Fruit fly (Drosophila melanogaster) whole organism: ENCODE data around the gene to.
A peak's percentile ranks its signal among the peaks of the same experiment; 100 is the strongest.

ENCODE experiments used
- CG8478 ChIP-seq: fragments of >200 bp; optimal IDR thresholded peaks from 2 replicates; lab custom pipeline; 2018; ENCODE audit warnings: inconsistent platforms
- Dll ChIP-seq: fragments of >200 bp; optimal IDR thresholded peaks from 2 replicates; lab custom pipeline; 2017
- EcR ChIP-seq, 2 experiments: fragments of >200 bp; optimal IDR thresholded peaks; 2 replicates each; lab custom pipeline; 2017; ENCODE audit warnings: missing biosample characterization in 2 of 2, missing genetic modification characterization in 2 of 2, missing genetic modification reagents in 2 of 2
- pan ChIP-seq: fragments of >200 bp; optimal IDR thresholded peaks from 2 replicates; lab custom pipeline; 2017
- psq ChIP-seq: fragments of >200 bp; optimal IDR thresholded peaks from 2 replicates; lab custom pipeline; 2017
- usp ChIP-seq: fragments of >200 bp; optimal IDR thresholded peaks from 2 replicates; lab custom pipeline; 2017; ENCODE audit warnings: missing biosample characterization, missing genetic modification characterization, mixed read lengths

Gene to

dm6 chr3R:25239880-25240279 is at the start of gene to:
Gene to (plus strand): TSS chr3R:25240180.
- TF ChIP-seq pan (lab: Kevin White, UChicago) (no peak), CG8478 (lab: Kevin White, UChicago) (no peak), Dll (lab: Kevin White, UChicago) (no peak), psq (no peak), usp (GFP tag; lab: Kevin White, UChicago) (no peak), EcR (GFP tag; optimal IDR thresholded peaks at IDR 0.05; lab: Kevin White, UChicago) (no peak)

- TF ChIP-seq Dll (lab: Kevin White, UChicago), result no peak
- TF ChIP-seq CG8478 (lab: Kevin White, UChicago), result no peak
- no peak for TF ChIP-seq psq
- no peak for TF ChIP-seq pan (lab: Kevin White, UChicago)
- TF ChIP-seq usp (GFP tag; lab: Kevin White, UChicago), result no peak
- no peak for TF ChIP-seq EcR (GFP tag; optimal IDR thresholded peaks at IDR 0.05; lab: Kevin White, UChicago)
Measured at dm6 chr3R:25193726-25194204, 46.2 kb upstream of the to start, which contains the start of gene lobo. Gene lobo (minus strand): TSS chr3R:25193776.

dm6 chr3R:25194723-25195577 is 45.0 kb upstream of the to start, which contains the start of gene CG13653:
Gene CG13653 (plus strand): TSS chr3R:25195527.
- TF ChIP-seq EcR (GFP tag; optimal IDR thresholded peaks at IDR 0.05; lab: Kevin White, UChicago) (no peak), usp (GFP tag; lab: Kevin White, UChicago) (no peak), psq (no peak), CG8478 (lab: Kevin White, UChicago) (no peak), Dll (lab: Kevin White, UChicago) (no peak)

- no peak for TF ChIP-seq Dll (lab: Kevin White, UChicago)
- TF ChIP-seq pan (lab: Kevin White, UChicago), result no peak
- TF ChIP-seq psq, result no peak
- TF ChIP-seq CG8478 (lab: Kevin White, UChicago), result no peak
- TF ChIP-seq EcR (GFP tag; optimal IDR thresholded peaks at IDR 0.05; lab: Kevin White, UChicago), result no peak
- no peak for TF ChIP-seq usp (GFP tag; lab: Kevin White, UChicago)
Measured at dm6 chr3R:25199321-25199868, 40.6 kb upstream of the to start, which contains the start of gene CG13654. Gene CG13654 (plus strand): TSS chr3R:25199818.

- TF ChIP-seq EcR (GFP tag; optimal IDR thresholded peaks at IDR 0.05; lab: Kevin White, UChicago), result peak in 1 of 2 experiments; percentile 52
- TF ChIP-seq Dll (lab: Kevin White, UChicago), result no peak
Measured at dm6 chr3R:25205413-25205977, 34.5 kb upstream of the to start.

dm6 chr3R:25207405-25208003 is 32.5 kb upstream of the to start:
- no peak for TF ChIP-seq pan (lab: Kevin White, UChicago)
- TF ChIP-seq CG8478 (lab: Kevin White, UChicago), result no peak
- TF ChIP-seq psq, result no peak
- TF ChIP-seq usp (GFP tag; lab: Kevin White, UChicago), result no peak
- TF ChIP-seq Dll (lab: Kevin White, UChicago), result no peak
- TF ChIP-seq EcR (GFP tag; optimal IDR thresholded peaks at IDR 0.05; lab: Kevin White, UChicago), result no peak

dm6 chr3R:25208042-25208766 is 31.8 kb upstream of the to start, which contains the start of gene Cad96Ca:
Gene Cad96Ca (minus strand): TSS chr3R:25208283.
- TF ChIP-seq EcR (GFP tag; optimal IDR thresholded peaks at IDR 0.05; lab: Kevin White, UChicago) (no peak), CG8478 (lab: Kevin White, UChicago) (no peak), pan (lab: Kevin White, UChicago) (no peak), usp (GFP tag; lab: Kevin White, UChicago) (no peak), psq (no peak), Dll (lab: Kevin White, UChicago) (no peak)

dm6 chr3R:25208767-25209075 is 31.3 kb upstream of the to start:
- no peak for TF ChIP-seq psq
- TF ChIP-seq usp (GFP tag; lab: Kevin White, UChicago), result no peak
- TF ChIP-seq EcR (GFP tag; optimal IDR thresholded peaks at IDR 0.05; lab: Kevin White, UChicago), result no peak
- no peak for TF ChIP-seq CG8478 (lab: Kevin White, UChicago)
- TF ChIP-seq pan (lab: Kevin White, UChicago), result no peak
- TF ChIP-seq Dll (lab: Kevin White, UChicago), result no peak

- TF ChIP-seq usp (GFP tag; lab: Kevin White, UChicago), result no peak
- no peak for TF ChIP-seq pan (lab: Kevin White, UChicago)
- TF ChIP-seq Dll (lab: Kevin White, UChicago), result no peak
- no peak for TF ChIP-seq psq
- TF ChIP-seq CG8478 (lab: Kevin White, UChicago), result no peak
- no peak for TF ChIP-seq EcR (GFP tag; optimal IDR thresholded peaks at IDR 0.05; lab: Kevin White, UChicago)
Measured at dm6 chr3R:25209207-25209606, 30.8 kb upstream of the to start.

- TF ChIP-seq EcR (GFP tag; optimal IDR thresholded peaks at IDR 0.05; lab: Kevin White, UChicago), result no peak
- TF ChIP-seq psq, result no peak
- no peak for TF ChIP-seq pan (lab: Kevin White, UChicago)
- no peak for TF ChIP-seq CG8478 (lab: Kevin White, UChicago)
- no peak for TF ChIP-seq usp (GFP tag; lab: Kevin White, UChicago)
- no peak for TF ChIP-seq Dll (lab: Kevin White, UChicago)
Measured at dm6 chr3R:25215123-25215522, 24.9 kb upstream of the to start, which contains the start of gene Saysd1. Gene Saysd1 (minus strand): TSS chr3R:25215188.
